Fruit fly (Drosophila melanogaster) whole organism: ENCODE results near the gene svr.

ENCODE experiments used
- CG8478 ChIP-seq: fragments of >200 bp; optimal IDR thresholded peaks from 2 replicates; lab custom pipeline; 2018; ENCODE audit warnings: inconsistent platforms
- Dll ChIP-seq: fragments of >200 bp; optimal IDR thresholded peaks from 2 replicates; lab custom pipeline; 2017
- EcR ChIP-seq, 2 experiments: fragments of >200 bp; optimal IDR thresholded peaks; 2 replicates each; lab custom pipeline; 2017; ENCODE audit warnings: missing biosample characterization in 2 of 2, missing genetic modification characterization in 2 of 2, missing genetic modification reagents in 2 of 2
- pan ChIP-seq: fragments of >200 bp; optimal IDR thresholded peaks from 2 replicates; lab custom pipeline; 2017
- psq ChIP-seq: fragments of >200 bp; optimal IDR thresholded peaks from 2 replicates; lab custom pipeline; 2017
- usp ChIP-seq: fragments of >200 bp; optimal IDR thresholded peaks from 2 replicates; lab custom pipeline; 2017; ENCODE audit warnings: missing biosample characterization, missing genetic modification characterization, mixed read lengths

svr gene

DNA sequence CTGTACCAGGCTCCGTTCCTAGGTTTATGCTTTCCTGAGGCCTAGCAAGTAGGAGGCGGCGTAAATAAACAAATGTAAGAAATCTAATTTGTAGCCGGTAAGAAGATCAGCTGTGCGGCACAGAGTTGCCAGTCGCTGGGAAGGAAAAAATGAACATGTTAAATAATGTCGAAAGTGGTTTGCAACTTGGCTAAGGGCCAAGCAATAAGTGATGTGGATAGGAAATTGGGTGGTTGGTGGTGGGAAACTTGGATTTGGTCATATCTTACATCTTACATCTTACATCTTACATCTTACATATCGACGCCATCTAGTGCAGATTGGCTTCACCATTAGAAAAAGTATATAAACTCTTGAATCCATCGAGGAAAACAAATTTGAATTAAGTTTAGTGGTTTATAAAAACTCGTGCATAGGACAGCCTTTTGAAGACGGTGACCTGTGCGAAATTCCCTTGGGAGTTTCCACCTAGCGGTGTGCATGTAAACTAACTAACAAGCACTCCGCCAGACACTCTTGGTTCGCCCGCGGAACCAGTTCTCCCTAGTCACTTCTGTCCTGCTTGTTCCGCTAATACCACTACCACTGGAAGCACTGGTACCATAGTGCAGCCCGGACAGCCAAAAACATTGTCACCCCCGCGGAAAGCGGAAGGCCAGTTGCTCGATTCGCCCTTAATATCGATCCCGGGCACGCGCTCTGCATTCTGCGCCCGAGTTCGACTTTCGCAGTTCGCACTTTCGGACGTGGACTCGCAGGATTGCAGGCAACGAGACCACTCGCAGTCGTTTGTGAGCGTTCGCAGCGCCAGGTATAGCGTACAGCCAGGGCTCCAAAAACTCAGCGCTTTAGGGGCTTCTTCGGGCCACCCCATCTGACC lies 33.7 kb downstream of the svr start, which contains the start of the genes CG4293 and Appl:
Gene CG4293 (minus strand): TSS at position 568 of the 880 bp plus-strand sequence.
Gene Appl (plus strand): TSS at position 778 of the 880 bp plus-strand sequence.
- TF ChIP-seq Dll (lab: Kevin White, UChicago) (no peak), usp (GFP tag; lab: Kevin White, UChicago) (no peak), psq (lab: Kevin White, UChicago) (no peak), EcR (GFP tag; optimal IDR thresholded peaks at IDR 0.05; lab: Kevin White, UChicago) (no peak), CG8478 (no peak), pan (lab: Kevin White, UChicago) (no peak)

DNA sequence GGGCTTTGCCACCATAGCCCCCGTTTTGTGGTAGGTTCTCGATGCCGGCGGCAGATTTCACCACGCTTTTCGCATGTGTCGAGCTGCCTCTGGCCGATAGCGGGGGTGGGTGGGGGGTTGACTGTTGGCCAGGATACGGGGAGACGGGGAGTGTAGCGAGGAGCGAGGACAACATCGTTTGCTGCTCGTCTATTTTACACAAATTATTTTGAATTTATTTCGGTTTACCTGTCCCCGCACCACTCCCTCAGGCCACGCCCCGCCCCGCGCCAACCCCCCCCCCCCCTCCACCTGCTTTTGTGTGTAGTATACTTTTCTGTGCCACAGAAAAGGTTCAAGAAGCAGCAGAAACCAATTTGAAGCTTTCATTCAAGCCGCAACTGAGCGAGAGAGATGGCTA lies 45.8 kb downstream of the svr start:
- no peak for TF ChIP-seq psq (lab: Kevin White, UChicago)
- TF ChIP-seq pan (lab: Kevin White, UChicago) = no peak
- no peak for TF ChIP-seq usp (GFP tag; lab: Kevin White, UChicago)
- no peak for TF ChIP-seq Dll (lab: Kevin White, UChicago)
- no peak for TF ChIP-seq EcR (GFP tag; optimal IDR thresholded peaks at IDR 0.05; lab: Kevin White, UChicago)
- no peak for TF ChIP-seq CG8478

DNA sequence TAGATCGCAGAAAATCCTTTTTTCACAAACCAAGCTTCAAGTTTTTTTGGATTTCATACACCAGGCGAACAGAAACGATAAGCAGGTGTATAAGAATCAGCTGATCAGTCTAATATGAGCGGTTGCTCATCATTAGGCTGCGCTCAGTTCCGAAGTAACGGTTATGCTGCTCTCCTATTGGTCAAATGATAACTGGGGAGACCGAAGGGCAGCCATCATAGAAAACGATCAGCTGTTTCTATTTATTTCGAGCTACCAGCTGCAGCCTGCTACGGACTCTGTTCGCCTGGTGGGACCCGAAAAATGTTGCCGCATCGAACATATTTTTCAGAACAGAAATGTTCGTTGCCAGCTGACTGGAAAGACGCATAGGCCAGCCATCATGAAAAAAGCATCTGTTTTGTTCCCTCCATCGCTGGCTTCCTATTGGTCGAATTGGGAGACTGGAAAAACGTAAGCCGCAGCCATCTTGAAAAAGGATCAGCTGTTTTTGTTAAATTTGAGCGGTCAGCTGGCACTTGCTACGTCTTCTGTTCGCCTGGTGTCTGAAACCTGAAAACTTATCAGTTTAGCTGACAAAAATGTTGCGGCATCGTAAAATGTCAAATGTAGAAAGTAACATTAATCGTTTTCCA lies 50.2 kb downstream of the svr start:
- TF ChIP-seq EcR (GFP tag; optimal IDR thresholded peaks at IDR 0.05; lab: Kevin White, UChicago) (no peak), usp (GFP tag; lab: Kevin White, UChicago) (no peak), pan (lab: Kevin White, UChicago) (no peak), CG8478 (no peak), Dll (lab: Kevin White, UChicago) (no peak), psq (lab: Kevin White, UChicago) (no peak)
